Fruit fly (Drosophila melanogaster): ENCODE data around the gene gammaSnap2.

The gammaSnap2 gene

dm6 chr3R:10170356-10170876 lies 49.2 kb upstream of the gammaSnap2 start, which contains the start of gene Best1 (continued):
- no peak for TF ChIP-seq CG8089 (GFP tag; optimal IDR thresholded peaks at IDR 0.05)
- TF ChIP-seq pnt (GFP tag; optimal IDR thresholded peaks at IDR 0.05) = peak; percentile 61
- TF ChIP-seq gce (GFP tag; IDR thresholded peaks at IDR 0.05) = no peak
- no peak for TF ChIP-seq BEAF-32 (GFP tag; optimal IDR thresholded peaks at IDR 0.05)
- TF ChIP-seq CG6683 (GFP tag; optimal IDR thresholded peaks at IDR 0.05) = peak; percentile 85
- peak; percentile 93 for TF ChIP-seq grau (tag; optimal IDR thresholded peaks at IDR 0.05)
- TF ChIP-seq otp (GFP tag; IDR thresholded peaks at IDR 0.05) = peak; percentile 89; the same call in 2 of the 3 replicates
- peak; percentile 33 for TF ChIP-seq luna (GFP tag; optimal IDR thresholded peaks at IDR 0.05)
- TF ChIP-seq gem (tag; optimal IDR thresholded peaks at IDR 0.05) = peak; percentile 96
- TF ChIP-seq nerfin-2 (GFP tag; IDR thresholded peaks at IDR 0.05; ENCODE audit: partially characterized antibody) = peak; percentile 54
- peak; percentile 44 for TF ChIP-seq CG2116 (GFP tag; optimal IDR thresholded peaks at IDR 0.05)
- peak; percentile 69 for TF ChIP-seq E2f2 (GFP tag; IDR thresholded peaks at IDR 0.05)
- peak; percentile 88 for TF ChIP-seq CG32772 (GFP tag; IDR thresholded peaks at IDR 0.05)
- no peak for TF ChIP-seq da (GFP tag; optimal IDR thresholded peaks at IDR 0.05)
- TF ChIP-seq CG30020 (tag; optimal IDR thresholded peaks at IDR 0.05) = peak; percentile 64
- peak; percentile 43 for TF ChIP-seq Mes4 (GFP tag; optimal IDR thresholded peaks at IDR 0.05)
- TF ChIP-seq CG7963 (GFP tag; IDR thresholded peaks at IDR 0.05; ENCODE audit: partially characterized antibody) = no peak
- TF ChIP-seq CG34224 (GFP tag; IDR thresholded peaks at IDR 0.05; ENCODE audit: partially characterized antibody) = peak; percentile 82
- TF ChIP-seq Trl (optimal IDR thresholded peaks at IDR 0.05) = peak; percentile 82 to 91
- peak; percentile 59 for TF ChIP-seq Trl (GFP tag; optimal IDR thresholded peaks at IDR 0.05)
- peak; percentile 96 for TF ChIP-seq Ada2b (GFP tag; IDR thresholded peaks at IDR 0.05)
- peak; percentile 97 for TF ChIP-seq CG9932 (GFP tag; IDR thresholded peaks at IDR 0.05)
- TF ChIP-seq ems (GFP tag; optimal IDR thresholded peaks at IDR 0.05) = peak; percentile 50
- peak; percentile 79 for TF ChIP-seq CG7357 (GFP tag; IDR thresholded peaks at IDR 0.05)
- TF ChIP-seq cad (GFP tag; optimal IDR thresholded peaks at IDR 0.05) = no peak
- no peak for TF ChIP-seq disco-r (GFP tag; optimal IDR thresholded peaks at IDR 0.05)
- no peak for TF ChIP-seq CG7745 (tag; optimal IDR thresholded peaks at IDR 0.05)
- TF ChIP-seq CG8281 (tag; optimal IDR thresholded peaks at IDR 0.05) = peak; percentile 63
- TF ChIP-seq ken (GFP tag; IDR thresholded peaks at IDR 0.05) = peak; percentile 91
- TF ChIP-seq CG4424 (GFP tag; optimal IDR thresholded peaks at IDR 0.05) = peak; percentile 86
- peak; percentile 49 for TF ChIP-seq CG17186 (GFP tag; optimal IDR thresholded peaks at IDR 0.05)
- TF ChIP-seq CG9215 (GFP tag; IDR thresholded peaks at IDR 0.05) = peak; percentile 87
- TF ChIP-seq TFAM (GFP tag; optimal IDR thresholded peaks at IDR 0.05) = peak; percentile 23
- TF ChIP-seq CG31388 (GFP tag; optimal IDR thresholded peaks at IDR 0.05) = peak; percentile 82
- peak; percentile 87 for TF ChIP-seq Asciz (GFP tag; optimal IDR thresholded peaks at IDR 0.05)
- peak; percentile 75 for TF ChIP-seq Nf-YB (GFP tag; optimal IDR thresholded peaks at IDR 0.05)
- TF ChIP-seq CG6854 (GFP tag; optimal IDR thresholded peaks at IDR 0.05) = peak; percentile 90
- TF ChIP-seq CG14860 (GFP tag; IDR thresholded peaks at IDR 0.05; ENCODE audit: partially characterized antibody) = peak; percentile 63; the same call in 2 of the 3 replicates
- peak; percentile 96 for TF ChIP-seq HmgZ (tag; optimal IDR thresholded peaks at IDR 0.05)
- peak; percentile 74 for TF ChIP-seq Hsf (GFP tag; optimal IDR thresholded peaks at IDR 0.05)
- peak; percentile 83 for TF ChIP-seq CG16779 (GFP tag; IDR thresholded peaks at IDR 0.05)
- TF ChIP-seq D19A (tag; optimal IDR thresholded peaks at IDR 0.05) = peak; percentile 88
- peak; percentile 62 for TF ChIP-seq tio (GFP tag; optimal IDR thresholded peaks at IDR 0.05)
- TF ChIP-seq emc (GFP tag; optimal IDR thresholded peaks at IDR 0.05) = peak; percentile 62
- no peak for TF ChIP-seq NC2β (GFP tag; optimal IDR thresholded peaks at IDR 0.05)
- peak; percentile 85 for TF ChIP-seq CG17385 (GFP tag; optimal IDR thresholded peaks at IDR 0.05)
- TF ChIP-seq CG6813 (GFP tag; optimal IDR thresholded peaks at IDR 0.05) = peak; percentile 93
- peak; percentile 68 for TF ChIP-seq CG10321 (GFP tag; IDR thresholded peaks at IDR 0.05)
- peak; percentile 72 for TF ChIP-seq CG31365 (tag; optimal IDR thresholded peaks at IDR 0.05)
- peak; percentile 70 for TF ChIP-seq sqz (GFP tag; optimal IDR thresholded peaks at IDR 0.05)
- TF ChIP-seq ab (GFP tag; optimal IDR thresholded peaks at IDR 0.05) = peak; percentile 4

All from whole organism, embryonic.